Fruit fly (Drosophila melanogaster): ENCODE data around the gene RpL7-like.

Gene RpL7-like

dm6 chr2L:12026458-12027431, 29.4 kb upstream of the RpL7-like start (continued):
- TF ChIP-seq bab2 (GFP tag; optimal IDR thresholded peaks at IDR 0.05) (peak; percentile 27), Mad (GFP tag; optimal IDR thresholded peaks at IDR 0.05) (no peak), CG1024 (GFP tag; IDR thresholded peaks at IDR 0.05) (no peak; the same call in 1 of the 2 replicates), CG18011 (GFP tag; optimal IDR thresholded peaks at IDR 0.05) (no peak), Oli (tag; optimal IDR thresholded peaks at IDR 0.05) (peak; percentile 83), CG7987 (GFP tag; optimal IDR thresholded peaks at IDR 0.05) (no peak)

- no peak for TF ChIP-seq CG12104 (GFP tag; optimal IDR thresholded peaks at IDR 0.05)
- TF ChIP-seq Spps (tag; optimal IDR thresholded peaks at IDR 0.05), result no peak
- TF ChIP-seq seq (GFP tag; IDR thresholded peaks at IDR 0.05), result no peak
- no peak for TF ChIP-seq CG8924 (tag; optimal IDR thresholded peaks at IDR 0.05)
- 0 out of 3 replicates have a peak, but pooled peaks have one; percentile 19 for TF ChIP-seq Optix (GFP tag; IDR thresholded peaks at IDR 0.05)
- TF ChIP-seq CG9817 (tag; optimal IDR thresholded peaks at IDR 0.05), result no peak
- TF ChIP-seq CG1603 (tag; optimal IDR thresholded peaks at IDR 0.05), result no peak
- peak; percentile 64 for TF ChIP-seq Ets65A (GFP tag)
- TF ChIP-seq nom (GFP tag; optimal IDR thresholded peaks at IDR 0.05), result no peak
- TF ChIP-seq Med (GFP tag), result peak; percentile 42
- no peak for TF ChIP-seq CG34376 (GFP tag; optimal IDR thresholded peaks at IDR 0.05)
- no peak for TF ChIP-seq gro (GFP tag; optimal IDR thresholded peaks at IDR 0.05)
- TF ChIP-seq sens-2 (GFP tag; IDR thresholded peaks at IDR 0.05), result no peak
- TF ChIP-seq CG6254 (GFP tag; optimal IDR thresholded peaks at IDR 0.05), result no peak
- no peak for TF ChIP-seq Neu2 (GFP tag; optimal IDR thresholded peaks at IDR 0.05; ENCODE audit: borderline replicate concordance)
- TF ChIP-seq ara (GFP tag; IDR thresholded peaks at IDR 0.05), result 0 out of 2 replicates have a peak, but pooled peaks have one; percentile 5
- TF ChIP-seq fru (optimal IDR thresholded peaks at IDR 0.05), result no peak
- TF ChIP-seq bbx (GFP tag; IDR thresholded peaks at IDR 0.05; ENCODE audit: partially characterized antibody), result no peak
- TF ChIP-seq Atf3 (GFP tag; optimal IDR thresholded peaks at IDR 0.05), result no peak
- no peak for TF ChIP-seq HLH54F (GFP tag; optimal IDR thresholded peaks at IDR 0.05)
- peak; percentile 23 for TF ChIP-seq Jarid2 (GFP tag; optimal IDR thresholded peaks at IDR 0.05)
- no peak for TF ChIP-seq Dbx (GFP tag; IDR thresholded peaks at IDR 0.05)
These were observed 28.7 kb upstream of the RpL7-like start, which contains the start of gene dmGlut for dm6 chr2L:12027435-12027834. Gene dmGlut (plus strand): TSS chr2L:12027438.

- peak; percentile 46 for TF ChIP-seq D19B (GFP tag; optimal IDR thresholded peaks at IDR 0.05)
- TF ChIP-seq Ssrp (tag; optimal IDR thresholded peaks at IDR 0.05), result no peak
- TF ChIP-seq MTF-1 (GFP tag; optimal IDR thresholded peaks at IDR 0.05; ENCODE audit: borderline replicate concordance), result no peak
- TF ChIP-seq sd (tag; optimal IDR thresholded peaks at IDR 0.05), result peak; percentile 50
- TF ChIP-seq chinmo (GFP tag; IDR thresholded peaks at IDR 0.05; ENCODE audit: partially characterized antibody), result 0 out of 4 replicates have a peak, but pooled peaks have one; percentile 34
- no peak for TF ChIP-seq bigmax (GFP tag; optimal IDR thresholded peaks at IDR 0.05)
- TF ChIP-seq CG10462 (GFP tag; optimal IDR thresholded peaks at IDR 0.05), result no peak
- no peak for TF ChIP-seq hb (GFP tag; IDR thresholded peaks at IDR 0.05; ENCODE audit: partially characterized antibody)
- TF ChIP-seq CG11456 (GFP tag; IDR thresholded peaks at IDR 0.05), result 0 out of 3 replicates have a peak, but pooled peaks have one; percentile 21
- TF ChIP-seq sens (GFP tag), result peak; percentile 24
- TF ChIP-seq pros (GFP tag; optimal IDR thresholded peaks at IDR 0.05), result no peak
- no peak for TF ChIP-seq stc (GFP tag; IDR thresholded peaks at IDR 0.05)
- no peak for TF ChIP-seq CG32767 (GFP tag; IDR thresholded peaks at IDR 0.05)
- peak; percentile 51 for TF ChIP-seq kni (GFP tag; optimal IDR thresholded peaks at IDR 0.05)
- TF ChIP-seq lbe (GFP tag; optimal IDR thresholded peaks at IDR 0.05), result no peak
- peak; percentile 63 for TF ChIP-seq Med (GFP tag)
- TF ChIP-seq CG14441 (GFP tag; IDR thresholded peaks at IDR 0.05), result no peak
- TF ChIP-seq da (GFP tag; optimal IDR thresholded peaks at IDR 0.05), result no peak
- TF ChIP-seq CG2199 (GFP tag; IDR thresholded peaks at IDR 0.05), result no peak
- TF ChIP-seq CG31388 (GFP tag; optimal IDR thresholded peaks at IDR 0.05), result no peak
These were observed 28.0 kb upstream of the RpL7-like start for dm6 chr2L:12028102-12028501.

Data from whole organism, embryonic.